Worm (Caenorhabditis elegans): Measurements from ENCODE around the gene ttr-5.

Gene ttr-5

DNA sequence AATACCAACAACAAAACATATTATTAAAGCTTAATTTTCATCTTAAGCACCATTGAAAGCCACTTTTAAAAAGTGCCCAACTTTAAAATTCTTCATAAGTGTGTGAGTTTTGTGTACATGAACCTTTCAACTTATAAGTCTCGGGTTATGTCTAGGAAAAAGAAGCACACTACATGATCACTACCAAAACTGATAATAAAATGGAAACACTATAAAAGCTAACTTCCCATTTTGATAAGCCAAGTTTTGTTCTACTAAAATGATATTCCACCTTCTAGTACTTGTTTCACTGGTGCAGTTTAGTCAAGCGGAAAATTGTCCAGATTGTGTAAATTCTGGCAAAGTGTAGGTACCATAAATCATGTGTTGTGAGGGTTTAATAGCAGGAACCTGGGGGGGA is 15.6 kb upstream of the ttr-5 start, which contains the start of gene C40H1.8:
Gene C40H1.8 (plus strand): TSS at position 242 of the 400 bp plus-strand sequence.
- TF ChIP-seq ref-1 (GFP tag; conservative IDR thresholded peaks at IDR 0.05) = no peak
- TF ChIP-seq ztf-29 (GFP tag; IDR thresholded peaks at IDR 0.05) = no peak

DNA sequence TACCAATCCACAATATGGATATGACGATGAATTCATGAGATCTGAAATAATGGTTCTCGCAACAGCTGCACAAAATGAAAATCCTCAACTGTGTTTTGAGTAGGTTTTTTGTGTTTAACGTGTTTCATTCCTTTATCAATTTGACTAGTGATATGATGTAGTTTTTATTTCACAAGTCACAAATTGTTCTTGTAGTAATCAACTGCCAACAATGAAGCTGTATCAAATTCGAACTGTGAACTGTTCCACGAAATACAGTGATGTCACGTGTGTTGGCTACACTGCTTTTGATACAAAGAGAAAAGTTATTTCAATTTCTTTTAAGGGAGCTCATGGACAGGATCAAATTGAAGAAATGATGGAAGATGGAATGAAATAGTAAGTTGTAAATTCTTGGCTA is 14.9 kb upstream of the ttr-5 start:
- TF ChIP-seq ref-1 (GFP tag; conservative IDR thresholded peaks at IDR 0.05) = no peak
- no peak for TF ChIP-seq ztf-29 (GFP tag; IDR thresholded peaks at IDR 0.05)
- TF ChIP-seq T22C8.4 (GFP tag; IDR thresholded peaks at IDR 0.05) = no peak
- no peak for TF ChIP-seq med-1 (GFP tag; optimal IDR thresholded peaks at IDR 0.05; ENCODE audit: insufficient read depth)
- no peak for TF ChIP-seq klf-2 (GFP tag; conservative IDR thresholded peaks at IDR 0.05)
- TF ChIP-seq cog-1 (tag; optimal IDR thresholded peaks at IDR 0.05) = no peak
- no peak for TF ChIP-seq tab-1 (GFP tag; IDR thresholded peaks at IDR 0.05)
- TF ChIP-seq flt-1 (GFP tag; IDR thresholded peaks at IDR 0.05) = no peak
- TF ChIP-seq ztf-23 (GFP tag; IDR thresholded peaks at IDR 0.05) = no peak

DNA sequence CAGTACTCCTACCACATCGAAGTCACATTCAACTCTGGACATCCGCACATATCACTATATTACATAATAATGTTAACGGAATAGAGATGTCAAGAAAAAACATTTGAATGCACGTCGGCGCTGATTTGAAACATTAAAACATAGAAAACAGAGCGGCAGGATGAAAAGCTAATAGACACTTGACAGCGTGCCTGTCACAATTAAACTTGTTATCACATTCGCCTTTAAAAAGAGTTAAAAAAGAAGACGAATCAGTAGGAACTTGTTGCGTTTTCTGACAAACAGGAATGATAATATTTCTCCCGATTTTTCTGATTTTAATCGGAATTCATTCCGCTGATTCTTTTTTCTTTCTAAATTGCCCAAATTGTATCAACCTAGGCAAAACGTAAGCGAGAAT is 12.5 kb upstream of the ttr-5 start:
- TF ChIP-seq flt-1 (GFP tag; IDR thresholded peaks at IDR 0.05) = no peak
- TF ChIP-seq tab-1 (GFP tag; IDR thresholded peaks at IDR 0.05) = no peak
- no peak for TF ChIP-seq T22C8.4 (GFP tag; IDR thresholded peaks at IDR 0.05)
- TF ChIP-seq ztf-23 (GFP tag; IDR thresholded peaks at IDR 0.05) = no peak
- no peak for TF ChIP-seq med-1 (GFP tag; optimal IDR thresholded peaks at IDR 0.05; ENCODE audit: insufficient read depth)
- no peak for TF ChIP-seq ztf-29 (GFP tag; IDR thresholded peaks at IDR 0.05)
- no peak for TF ChIP-seq cog-1 (tag; optimal IDR thresholded peaks at IDR 0.05)
- TF ChIP-seq ref-1 (GFP tag; conservative IDR thresholded peaks at IDR 0.05) = no peak
- TF ChIP-seq klf-2 (GFP tag; conservative IDR thresholded peaks at IDR 0.05) = no peak

DNA sequence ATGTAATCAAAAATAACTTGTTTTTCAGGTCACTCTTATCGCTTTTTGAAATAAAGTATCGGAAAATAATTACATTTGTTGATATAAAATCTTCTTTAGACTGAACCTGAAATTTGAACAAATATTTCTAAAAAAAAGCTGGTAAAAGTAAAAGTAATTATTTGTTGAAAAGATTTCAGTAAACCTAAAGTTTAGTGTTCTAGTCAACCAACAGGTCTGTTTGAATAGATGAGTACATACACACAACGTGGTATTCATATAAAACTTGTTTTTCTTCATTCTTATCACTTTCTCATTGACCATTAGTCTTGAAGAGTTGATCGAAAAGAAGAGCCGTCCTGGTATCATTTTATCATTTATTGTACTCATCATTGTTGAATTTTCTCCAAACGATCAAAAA is 10.5 kb upstream of the ttr-5 start, which contains the start of gene C40H1.9:
Gene C40H1.9 (plus strand): TSS at position 301 of the 400 bp plus-strand sequence.
- no peak for TF ChIP-seq flt-1 (GFP tag; IDR thresholded peaks at IDR 0.05)
- no peak for TF ChIP-seq ztf-23 (GFP tag; IDR thresholded peaks at IDR 0.05)
- no peak for TF ChIP-seq cog-1 (tag; optimal IDR thresholded peaks at IDR 0.05)
- no peak for TF ChIP-seq med-1 (GFP tag; optimal IDR thresholded peaks at IDR 0.05; ENCODE audit: insufficient read depth)
- TF ChIP-seq klf-2 (GFP tag; conservative IDR thresholded peaks at IDR 0.05) = no peak
- no peak for TF ChIP-seq T22C8.4 (GFP tag; IDR thresholded peaks at IDR 0.05)
- TF ChIP-seq ref-1 (GFP tag; conservative IDR thresholded peaks at IDR 0.05) = no peak
- TF ChIP-seq tab-1 (GFP tag; IDR thresholded peaks at IDR 0.05) = no peak

DNA sequence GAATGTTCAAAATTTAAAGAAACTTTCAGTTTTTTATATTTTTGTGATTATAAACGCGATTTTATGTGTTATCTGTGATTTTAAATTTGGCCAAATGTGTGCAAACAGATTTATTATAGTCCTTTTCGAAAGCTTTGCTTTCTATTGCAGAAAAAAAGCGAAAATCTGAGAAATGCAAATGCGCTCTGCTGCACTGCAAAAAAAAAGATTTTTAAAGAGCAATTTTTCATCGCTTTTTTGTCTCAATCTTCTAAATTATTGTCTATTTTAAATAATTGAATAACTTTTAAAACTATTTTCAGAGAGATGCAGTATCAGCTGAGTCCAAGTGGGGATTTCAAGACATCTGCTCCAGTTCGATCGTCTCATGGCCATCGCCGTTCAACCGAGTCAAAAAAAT is 8.1 kb upstream of the ttr-5 start, which contains the start of gene cpb-1:
Gene cpb-1 (plus strand): TSS at position 301 of the 400 bp plus-strand sequence.
- no peak for TF ChIP-seq tab-1 (GFP tag; IDR thresholded peaks at IDR 0.05)
- TF ChIP-seq ref-1 (GFP tag; conservative IDR thresholded peaks at IDR 0.05) = no peak
- TF ChIP-seq klf-2 (GFP tag; conservative IDR thresholded peaks at IDR 0.05) = no peak
- TF ChIP-seq ztf-23 (GFP tag; IDR thresholded peaks at IDR 0.05) = no peak

DNA sequence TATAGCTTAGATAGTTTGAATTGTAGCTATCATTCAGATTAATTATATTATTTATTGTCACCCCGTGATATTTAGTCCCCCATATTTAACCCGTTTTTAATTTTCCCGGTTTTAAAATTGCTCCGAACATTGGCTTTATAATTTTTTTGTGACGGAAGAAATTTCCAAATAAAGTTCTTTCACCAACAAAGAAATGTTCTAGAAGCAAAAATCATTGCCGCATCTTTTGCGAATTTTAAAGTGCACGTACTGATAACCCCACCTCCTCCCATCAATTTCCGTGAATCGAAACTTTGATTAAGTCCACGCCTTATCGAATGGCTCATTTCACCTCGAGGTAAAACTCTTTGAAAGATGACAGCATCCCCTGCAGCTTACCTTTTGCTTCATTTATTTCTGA is 5.4 kb upstream of the ttr-5 start, which contains the start of gene C40H1.7:
Gene C40H1.7 (plus strand): TSS at position 301 of the 400 bp plus-strand sequence.
- TF ChIP-seq med-1 (GFP tag; optimal IDR thresholded peaks at IDR 0.05; ENCODE audit: insufficient read depth) (no peak), tab-1 (GFP tag; IDR thresholded peaks at IDR 0.05) (no peak), ref-1 (GFP tag; conservative IDR thresholded peaks at IDR 0.05) (no peak)

DNA sequence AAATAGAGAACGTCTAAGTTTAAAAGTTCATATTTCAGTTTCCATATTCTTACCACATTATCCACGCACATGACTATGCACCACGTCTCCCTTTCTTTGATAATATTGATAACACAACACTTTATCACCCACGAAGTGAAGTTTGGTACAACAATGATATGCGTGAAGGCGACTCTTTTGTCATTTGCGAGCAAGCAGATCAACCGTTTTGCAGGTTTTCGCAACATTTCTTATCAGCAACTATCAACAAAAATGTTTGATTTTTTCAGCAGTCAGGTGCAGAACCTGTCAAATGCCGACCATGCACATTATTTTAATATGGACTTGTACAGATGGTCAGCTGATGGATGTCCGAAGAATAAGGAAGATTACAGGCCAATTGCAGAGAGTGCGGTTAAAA is 3.6 kb upstream of the ttr-5 start:
- TF ChIP-seq ztf-23 (GFP tag; IDR thresholded peaks at IDR 0.05) (no peak), klf-2 (GFP tag; conservative IDR thresholded peaks at IDR 0.05) (no peak), ref-1 (GFP tag; conservative IDR thresholded peaks at IDR 0.05) (no peak), med-1 (GFP tag; optimal IDR thresholded peaks at IDR 0.05; ENCODE audit: insufficient read depth) (no peak), flt-1 (GFP tag; IDR thresholded peaks at IDR 0.05) (no peak), T22C8.4 (GFP tag; IDR thresholded peaks at IDR 0.05) (no peak), ztf-29 (GFP tag; IDR thresholded peaks at IDR 0.05) (no peak), cog-1 (tag; optimal IDR thresholded peaks at IDR 0.05) (no peak), tab-1 (GFP tag; IDR thresholded peaks at IDR 0.05) (no peak)

DNA sequence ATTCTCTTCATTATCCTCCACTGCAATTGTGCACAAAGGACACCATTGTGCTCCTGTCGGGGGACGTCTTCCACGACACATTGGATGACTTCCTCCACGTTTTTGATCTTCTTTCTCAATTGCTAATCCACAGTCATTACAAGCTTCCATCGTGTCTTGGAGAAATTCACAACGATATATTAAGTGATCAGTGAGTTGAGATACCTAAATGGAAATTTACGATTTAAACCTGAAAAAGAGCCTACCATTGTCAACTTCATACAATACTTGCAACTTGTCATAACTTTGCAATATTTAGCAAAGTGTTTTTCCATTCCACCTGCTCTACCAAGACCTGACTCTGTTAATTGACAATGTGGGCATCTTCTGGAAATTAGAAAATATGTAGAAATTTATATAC is 2.2 kb upstream of the ttr-5 start:
- TF ChIP-seq ref-1 (GFP tag; conservative IDR thresholded peaks at IDR 0.05) (no peak), ztf-23 (GFP tag; IDR thresholded peaks at IDR 0.05) (no peak), ztf-29 (GFP tag; IDR thresholded peaks at IDR 0.05) (no peak), med-1 (GFP tag; optimal IDR thresholded peaks at IDR 0.05; ENCODE audit: insufficient read depth) (no peak), klf-2 (GFP tag; conservative IDR thresholded peaks at IDR 0.05) (no peak), T22C8.4 (GFP tag; IDR thresholded peaks at IDR 0.05) (no peak), flt-1 (GFP tag; IDR thresholded peaks at IDR 0.05) (no peak), tab-1 (GFP tag; IDR thresholded peaks at IDR 0.05) (no peak), cog-1 (tag; optimal IDR thresholded peaks at IDR 0.05) (no peak)

DNA sequence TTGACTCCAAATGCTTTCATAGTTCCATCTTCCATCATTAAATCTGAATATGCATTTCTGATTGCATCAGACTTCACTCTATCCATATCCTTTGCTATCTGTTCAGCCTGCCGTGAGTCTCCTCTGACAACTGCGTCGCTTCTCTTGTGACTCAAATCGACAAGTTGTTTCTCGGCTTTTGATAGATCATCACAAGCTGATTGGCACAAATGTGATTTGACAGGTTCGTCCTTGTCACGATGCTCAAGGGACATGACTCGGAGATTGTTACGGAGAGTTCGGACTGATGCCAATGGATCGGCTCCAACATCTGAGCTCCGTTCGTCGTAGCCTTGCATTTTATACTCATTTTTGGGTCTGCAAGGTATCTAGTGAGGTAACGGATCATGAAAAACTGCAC is 1.4 kb upstream of the ttr-5 start:
- no peak for TF ChIP-seq cog-1 (tag; optimal IDR thresholded peaks at IDR 0.05)
- no peak for TF ChIP-seq ref-1 (GFP tag; conservative IDR thresholded peaks at IDR 0.05)
- no peak for TF ChIP-seq T22C8.4 (GFP tag; IDR thresholded peaks at IDR 0.05)
- no peak for TF ChIP-seq klf-2 (GFP tag; conservative IDR thresholded peaks at IDR 0.05)
- TF ChIP-seq tab-1 (GFP tag; IDR thresholded peaks at IDR 0.05) = no peak
- TF ChIP-seq ztf-29 (GFP tag; IDR thresholded peaks at IDR 0.05) = no peak
- TF ChIP-seq flt-1 (GFP tag; IDR thresholded peaks at IDR 0.05) = no peak
- TF ChIP-seq ztf-23 (GFP tag; IDR thresholded peaks at IDR 0.05) = no peak
- TF ChIP-seq med-1 (GFP tag; optimal IDR thresholded peaks at IDR 0.05; ENCODE audit: insufficient read depth) = no peak

DNA sequence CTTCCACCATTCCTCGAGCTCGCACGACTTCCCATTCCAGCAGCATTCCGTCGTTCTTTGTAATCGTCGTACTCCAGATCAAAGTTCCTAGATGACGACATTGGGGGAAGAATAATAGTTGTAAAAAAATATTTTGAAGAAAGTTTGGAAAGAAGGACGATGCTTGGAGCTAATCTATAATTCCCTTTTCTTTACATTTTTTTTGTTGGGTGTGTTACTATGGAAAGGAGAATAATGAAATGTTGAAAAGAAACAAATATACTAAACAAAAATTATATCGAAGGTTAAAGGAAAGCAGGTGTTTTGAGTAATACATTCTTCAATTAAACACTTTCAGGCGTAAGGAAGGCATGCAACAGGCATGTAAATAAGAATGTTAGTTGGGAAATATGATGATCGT is 850 bp upstream of the ttr-5 start, which contains the start of gene C40H1.3:
Gene C40H1.3 (minus strand): TSS at position 101 of the 400 bp plus-strand sequence.
- TF ChIP-seq klf-2 (GFP tag; conservative IDR thresholded peaks at IDR 0.05) (no peak), ref-1 (GFP tag; conservative IDR thresholded peaks at IDR 0.05) (no peak)
